Fruit fly (Drosophila melanogaster): Measurements from ENCODE around the gene CG2113.

The CG2113 gene

DNA sequence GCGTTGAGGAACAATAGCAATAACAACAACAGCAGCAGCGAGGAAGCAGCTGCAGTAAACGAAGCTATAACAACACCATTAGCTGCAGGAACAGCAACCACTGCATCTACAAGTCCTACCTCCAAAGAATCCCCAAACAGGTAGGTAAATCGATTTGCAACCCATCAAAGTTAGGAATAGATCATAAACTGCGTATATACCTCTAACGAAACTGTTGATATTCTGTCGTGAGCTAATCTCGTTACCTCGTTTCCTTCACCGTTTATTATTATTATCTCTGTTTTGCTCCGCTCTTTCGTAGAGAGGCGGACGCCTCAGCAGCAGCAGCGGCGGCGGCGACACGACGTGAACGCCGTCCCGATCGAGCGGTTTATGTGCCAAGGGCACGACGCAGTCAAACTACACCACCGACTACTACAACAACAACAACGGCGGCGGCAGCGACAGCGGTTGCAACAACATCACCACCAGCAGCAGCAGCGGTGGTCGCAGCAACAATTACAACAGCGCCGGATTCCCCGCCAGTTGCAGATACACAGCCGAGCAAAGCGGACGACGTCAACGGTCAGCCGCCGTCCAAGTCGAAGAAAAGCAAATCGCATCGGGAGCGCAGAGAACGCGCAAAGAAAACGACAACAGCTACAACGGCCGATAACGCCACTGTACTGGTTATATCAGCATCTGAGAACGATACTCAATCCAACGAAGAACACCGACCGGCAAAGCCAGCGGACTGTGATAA is 43.0 kb downstream of the CG2113 start (continued):
- TF ChIP-seq CG42726 (GFP tag; IDR thresholded peaks at IDR 0.05; ENCODE audit: partially characterized antibody) (no peak), CG12071 (GFP tag; optimal IDR thresholded peaks at IDR 0.05) (no peak), otp (GFP tag; IDR thresholded peaks at IDR 0.05) (peak; percentile 48; the same call in 1 of the 3 replicates), tio (GFP tag; optimal IDR thresholded peaks at IDR 0.05) (no peak), Bgb (GFP tag; IDR thresholded peaks at IDR 0.05; ENCODE audit: partially characterized antibody) (peak; percentile 25; the same call in 1 of the 2 replicates), MESR4 (GFP tag; optimal IDR thresholded peaks at IDR 0.05) (peak; percentile 10), Atf3 (GFP tag; optimal IDR thresholded peaks at IDR 0.05) (no peak), Spps (tag; optimal IDR thresholded peaks at IDR 0.05) (no peak), prd (optimal IDR thresholded peaks at IDR 0.05) (no peak), prd (GFP tag; IDR thresholded peaks at IDR 0.05) (0 out of 3 replicates have a peak, but pooled peaks have one; percentile 4), hkb (optimal IDR thresholded peaks at IDR 0.05) (no peak), hkb (GFP tag; IDR thresholded peaks at IDR 0.05) (peak; percentile 54), Tbp (GFP tag; optimal IDR thresholded peaks at IDR 0.05) (no peak)

DNA sequence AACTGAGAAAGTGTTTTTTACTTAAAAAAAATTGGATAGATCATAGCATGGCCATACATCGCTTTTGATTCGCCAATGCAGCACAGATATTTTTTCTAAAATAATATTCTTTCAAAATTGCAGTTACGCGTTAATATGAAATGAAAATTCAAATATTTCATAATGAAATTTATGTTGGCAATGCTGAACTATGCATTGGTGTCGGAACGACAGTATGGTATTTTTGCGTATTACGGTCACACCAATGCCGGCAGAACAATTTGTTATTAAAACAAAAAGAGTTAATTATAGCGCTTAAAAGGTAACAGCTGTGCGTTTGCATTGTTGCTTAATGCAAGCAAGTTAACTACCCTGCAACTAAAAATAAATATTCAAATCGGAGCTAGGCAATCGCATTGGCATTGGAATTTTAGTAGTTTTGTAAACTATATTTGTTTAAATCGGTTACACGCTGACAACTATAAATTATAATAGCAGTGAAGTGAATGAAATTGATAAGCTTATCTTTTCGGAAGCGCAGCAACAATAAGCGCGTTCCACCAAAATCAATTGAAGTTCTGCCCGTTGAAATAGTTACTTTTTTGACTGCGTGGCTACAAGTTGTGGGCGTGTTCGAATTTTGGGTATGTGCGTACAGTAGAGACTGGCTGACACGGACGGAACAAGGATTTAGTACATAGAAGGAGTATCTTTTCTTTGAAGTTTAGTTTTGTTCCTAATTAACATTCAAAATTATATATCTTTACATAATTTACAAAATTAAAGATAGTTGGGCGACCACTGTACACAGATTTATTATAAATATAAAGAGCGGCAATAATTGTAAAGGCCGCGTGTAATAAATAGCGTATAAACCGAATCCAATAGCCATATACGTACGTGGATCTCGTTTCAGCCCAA is 47.4 kb downstream of the CG2113 start, which contains the start of gene Prx4:
Gene Prx4, plus strand, starts transcription at position 210 of the 900 bp plus-strand sequence.
- TF ChIP-seq CG7963 (GFP tag; IDR thresholded peaks at IDR 0.05; ENCODE audit: partially characterized antibody) (no peak), ap (GFP tag; IDR thresholded peaks at IDR 0.05) (peak; percentile 65), CG8089 (GFP tag; optimal IDR thresholded peaks at IDR 0.05) (no peak), Fer1 (GFP tag; optimal IDR thresholded peaks at IDR 0.05) (peak; percentile 73), gcm (GFP tag; optimal IDR thresholded peaks at IDR 0.05) (peak; percentile 50), CG18262 (tag; optimal IDR thresholded peaks at IDR 0.05) (peak; percentile 71), Chrac-16 (GFP tag; optimal IDR thresholded peaks at IDR 0.05) (peak; percentile 62), da (GFP tag; optimal IDR thresholded peaks at IDR 0.05) (no peak), org-1 (GFP tag; optimal IDR thresholded peaks at IDR 0.05) (peak; percentile 64), Eip74EF (GFP tag; optimal IDR thresholded peaks at IDR 0.05) (peak in 1 of 2 experiments; percentile 34), CG3838 (GFP tag; optimal IDR thresholded peaks at IDR 0.05) (no peak), CG17829 (tag; optimal IDR thresholded peaks at IDR 0.05) (peak; percentile 60), hkb (optimal IDR thresholded peaks at IDR 0.05) (no peak), hkb (GFP tag; IDR thresholded peaks at IDR 0.05) (peak; percentile 78), Blimp-1 (GFP tag; optimal IDR thresholded peaks at IDR 0.05) (peak; percentile 73), cg (GFP tag; optimal IDR thresholded peaks at IDR 0.05) (no peak), lola (GFP tag; optimal IDR thresholded peaks at IDR 0.05) (peak in 1 of 3 experiments; percentile 54), gcm2 (GFP tag; optimal IDR thresholded peaks at IDR 0.05) (no peak), slou (GFP tag; optimal IDR thresholded peaks at IDR 0.05) (no peak), CG13123 (GFP tag; optimal IDR thresholded peaks at IDR 0.05) (no peak), btn (GFP tag; optimal IDR thresholded peaks at IDR 0.05) (no peak), CG30020 (tag; optimal IDR thresholded peaks at IDR 0.05) (no peak), al (GFP tag; IDR thresholded peaks at IDR 0.05) (peak; percentile 50; the same call in 1 of the 2 replicates), zf30C (GFP tag; optimal IDR thresholded peaks at IDR 0.05) (no peak), CG17328 (GFP tag; IDR thresholded peaks at IDR 0.05) (peak; percentile 71), CG34376 (GFP tag; optimal IDR thresholded peaks at IDR 0.05) (no peak), CG5245 (GFP tag; optimal IDR thresholded peaks at IDR 0.05) (peak; percentile 42), Elba2 (GFP tag; optimal IDR thresholded peaks at IDR 0.05) (no peak), Lpt (GFP tag; optimal IDR thresholded peaks at IDR 0.05) (no peak), CG17359 (tag; optimal IDR thresholded peaks at IDR 0.05) (peak; percentile 84), CG9932 (GFP tag; IDR thresholded peaks at IDR 0.05) (peak; percentile 74), wek (GFP tag; optimal IDR thresholded peaks at IDR 0.05) (peak; percentile 6), scrt (GFP tag; optimal IDR thresholded peaks at IDR 0.05) (peak; percentile 28), nerfin-1 (tag; optimal IDR thresholded peaks at IDR 0.05) (peak; percentile 34), Antp (GFP tag; optimal IDR thresholded peaks at IDR 0.05) (peak; percentile 32)

All from whole organism, embryonic.